Fruit fly (Drosophila melanogaster): ENCODE results near the gene CG11779.

Gene CG11779

dm6 chr3R:19153502-19153983 is 6.1 kb downstream of the CG11779 start, which contains the start of gene CG5835 (continued):
- peak; percentile 40 for TF ChIP-seq Meics (GFP tag; optimal IDR thresholded peaks at IDR 0.05)
- peak; percentile 50; the same call in 1 of the 3 replicates for TF ChIP-seq sr (GFP tag; IDR thresholded peaks at IDR 0.05)
- peak; percentile 12 for TF ChIP-seq CG13296 (GFP tag; optimal IDR thresholded peaks at IDR 0.05)
- TF ChIP-seq CG15073 (GFP tag; optimal IDR thresholded peaks at IDR 0.05), result no peak
- TF ChIP-seq bbx (GFP tag; IDR thresholded peaks at IDR 0.05; ENCODE audit: partially characterized antibody), result no peak; the same call in 1 of the 2 replicates
- TF ChIP-seq CG2678 (tag; optimal IDR thresholded peaks at IDR 0.05), result peak; percentile 10
- no peak for TF ChIP-seq phol (tag; optimal IDR thresholded peaks at IDR 0.05)
- no peak for TF ChIP-seq NK7.1 (GFP tag; optimal IDR thresholded peaks at IDR 0.05)
- TF ChIP-seq Deaf1 (tag; optimal IDR thresholded peaks at IDR 0.05), result peak; percentile 72
- peak; percentile 50 for TF ChIP-seq slbo (GFP tag; IDR thresholded peaks at IDR 0.05)
- peak; percentile 22 for TF ChIP-seq dmrt99B (tag; optimal IDR thresholded peaks at IDR 0.05)
- TF ChIP-seq Hr3 (GFP tag; optimal IDR thresholded peaks at IDR 0.05), result no peak
- peak; percentile 38; the same call in 1 of the 2 replicates for TF ChIP-seq seq (GFP tag; IDR thresholded peaks at IDR 0.05)
- TF ChIP-seq Hey (tag; optimal IDR thresholded peaks at IDR 0.05), result no peak
- TF ChIP-seq crc (GFP tag; optimal IDR thresholded peaks at IDR 0.05), result no peak
- peak; percentile 10 for TF ChIP-seq unpg (GFP tag; optimal IDR thresholded peaks at IDR 0.05)
- peak; percentile 77 for TF ChIP-seq CG34376 (GFP tag; optimal IDR thresholded peaks at IDR 0.05)
- TF ChIP-seq MTF-1 (GFP tag; optimal IDR thresholded peaks at IDR 0.05; ENCODE audit: borderline replicate concordance), result peak; percentile 18
- TF ChIP-seq chinmo (GFP tag; IDR thresholded peaks at IDR 0.05; ENCODE audit: partially characterized antibody), result 0 out of 4 replicates have a peak, but pooled peaks have one; percentile 65
- TF ChIP-seq CG8290 (GFP tag; optimal IDR thresholded peaks at IDR 0.05), result no peak
- peak in 1 of 2 experiments; percentile 75 for TF ChIP-seq CG8290 (tag; optimal IDR thresholded peaks at IDR 0.05)
- peak; percentile 30 for TF ChIP-seq oc (tag; optimal IDR thresholded peaks at IDR 0.05)
- peak; percentile 5 for TF ChIP-seq CG1603 (tag; optimal IDR thresholded peaks at IDR 0.05)
- peak; percentile 79 for TF ChIP-seq gcm (GFP tag; optimal IDR thresholded peaks at IDR 0.05)
- TF ChIP-seq CG30020 (tag; optimal IDR thresholded peaks at IDR 0.05), result no peak
- peak; percentile 13 for TF ChIP-seq ATbp (GFP tag; optimal IDR thresholded peaks at IDR 0.05)
- peak; percentile 26 for TF ChIP-seq CrebB (tag; optimal IDR thresholded peaks at IDR 0.05)
- peak; percentile 10 for TF ChIP-seq HHEX (GFP tag; optimal IDR thresholded peaks at IDR 0.05)
- no peak for TF ChIP-seq dm (GFP tag; optimal IDR thresholded peaks at IDR 0.05)
- TF ChIP-seq Tbp (GFP tag; optimal IDR thresholded peaks at IDR 0.05), result no peak
- TF ChIP-seq wor (GFP tag; IDR thresholded peaks at IDR 0.05), result no peak
- peak; percentile 55; the same call in 2 of the 3 replicates for TF ChIP-seq CG11695 (GFP tag; IDR thresholded peaks at IDR 0.05)
- TF ChIP-seq CG9932 (GFP tag; IDR thresholded peaks at IDR 0.05), result peak; percentile 42; the same call in 1 of the 2 replicates
- TF ChIP-seq E2f2 (GFP tag; IDR thresholded peaks at IDR 0.05), result no peak
- TF ChIP-seq CG13624 (GFP tag; optimal IDR thresholded peaks at IDR 0.05), result no peak
- no peak for TF ChIP-seq ssp (GFP tag; IDR thresholded peaks at IDR 0.05)
- peak; percentile 74 for TF ChIP-seq Med (GFP tag)
- no peak for TF ChIP-seq Dip3 (GFP tag; optimal IDR thresholded peaks at IDR 0.05)
- no peak for TF ChIP-seq D19A (tag; optimal IDR thresholded peaks at IDR 0.05)
- TF ChIP-seq CG31365 (tag; optimal IDR thresholded peaks at IDR 0.05), result peak; percentile 19
- no peak for TF ChIP-seq CG4707 (GFP tag; optimal IDR thresholded peaks at IDR 0.05)
- peak; percentile 53 for TF ChIP-seq CG10543 (GFP tag; optimal IDR thresholded peaks at IDR 0.05)
- TF ChIP-seq odd (GFP tag; optimal IDR thresholded peaks at IDR 0.05), result peak; percentile 11
- no peak for TF ChIP-seq CG4404 (GFP tag; IDR thresholded peaks at IDR 0.05)
- TF ChIP-seq Fer1 (GFP tag; optimal IDR thresholded peaks at IDR 0.05), result peak; percentile 50
- peak; percentile 7; the same call in 1 of the 2 replicates for TF ChIP-seq Drgx (GFP tag; IDR thresholded peaks at IDR 0.05)
- no peak for TF ChIP-seq hkb (optimal IDR thresholded peaks at IDR 0.05)
- TF ChIP-seq hkb (GFP tag; IDR thresholded peaks at IDR 0.05), result 0 out of 2 replicates have a peak, but pooled peaks have one; percentile 17
- no peak for TF ChIP-seq Fer2 (tag; optimal IDR thresholded peaks at IDR 0.05)
- peak; percentile 89 for TF ChIP-seq Jarid2 (GFP tag; optimal IDR thresholded peaks at IDR 0.05)
- TF ChIP-seq CG6765 (GFP tag; optimal IDR thresholded peaks at IDR 0.05), result peak; percentile 17

Data from whole organism, embryonic.